Fruit fly (Drosophila melanogaster) whole organism, embryonic: ENCODE data around the gene WDR79.

ENCODE experiments used
- Bdp1 ChIP-seq: fragments of 200-800 bp; sonication (Bioruptor generic); optimal IDR thresholded peaks from 3 replicates; lab custom pipeline; 2016; ENCODE audit warnings: missing biosample characterization, missing genetic modification characterization
- CG10147 ChIP-seq: fragments of 200-800 bp; sonication (Bioruptor generic); optimal IDR thresholded peaks from 2 replicates; lab custom pipeline; 2019; ENCODE audit warnings: missing biosample characterization, mild to moderate bottlenecking, missing genetic modification characterization, moderate library complexity
- CG10543 ChIP-seq: fragments of 200-800 bp; sonication (Bioruptor generic); optimal IDR thresholded peaks from 3 replicates; lab custom pipeline; 2017; ENCODE audit warnings: missing biosample characterization, mild to moderate bottlenecking, missing genetic modification characterization, moderate library complexity
- CG11247 ChIP-seq: fragments of 200-800 bp; sonication (Bioruptor generic); IDR thresholded peaks from 2 replicates; pipeline ENCODE4 v1.3.6; 2022; ENCODE audit warnings: missing biosample characterization, missing genetic modification characterization
- CG11456 ChIP-seq: fragments of 200-800 bp; sonication (Bioruptor generic); IDR thresholded peaks from 3 replicates; pipeline ENCODE4 v1.3.6; 2022; ENCODE audit warnings: missing biosample characterization, missing genetic modification characterization
- CG12071 ChIP-seq: fragments of 200-800 bp; sonication (Bioruptor generic); optimal IDR thresholded peaks from 3 replicates; lab custom pipeline; 2018; ENCODE audit warnings: missing biosample characterization, mild to moderate bottlenecking, missing genetic modification characterization
- CG13287 ChIP-seq: fragments of 200-800 bp; sonication (Bioruptor generic); IDR thresholded peaks from 2 replicates; pipeline ENCODE4 v1.3.6; 2022; ENCODE audit warnings: missing biosample characterization, missing genetic modification characterization; ENCODE audit not compliant: partially characterized antibody
- CG13624 ChIP-seq: fragments of 200-800 bp; sonication (Bioruptor generic); optimal IDR thresholded peaks from 2 replicates; lab custom pipeline; 2016; ENCODE audit warnings: missing biosample characterization, missing genetic modification characterization
- CG14860 ChIP-seq: fragments of 200-800 bp; sonication (Bioruptor generic); IDR thresholded peaks from 3 replicates; pipeline ENCODE4 v1.3.6; 2022; ENCODE audit warnings: missing biosample characterization, missing genetic modification characterization; ENCODE audit not compliant: partially characterized antibody
- CG17328 ChIP-seq: fragments of 200-800 bp; sonication (Bioruptor generic); IDR thresholded peaks from 2 replicates; pipeline ENCODE4 v1.3.6; 2022; ENCODE audit warnings: missing biosample characterization, missing genetic modification characterization
- CG18764 ChIP-seq: fragments of 200-800 bp; sonication (Bioruptor generic); optimal IDR thresholded peaks from 3 replicates; lab custom pipeline; 2016; ENCODE audit warnings: missing biosample characterization, missing genetic modification characterization
- CG3163 ChIP-seq: fragments of 200-800 bp; sonication (Bioruptor generic); optimal IDR thresholded peaks from 3 replicates; lab custom pipeline; 2016; ENCODE audit warnings: missing biosample characterization, missing genetic modification characterization
- CG4424 ChIP-seq: fragments of 200-800 bp; sonication (Bioruptor generic); optimal IDR thresholded peaks from 3 replicates; lab custom pipeline; 2016; ENCODE audit warnings: missing biosample characterization, missing genetic modification characterization
- CG4730 ChIP-seq: fragments of 200-800 bp; sonication (Bioruptor generic); IDR thresholded peaks from 2 replicates; pipeline ENCODE4 v1.3.6; 2022; ENCODE audit warnings: missing biosample characterization, missing genetic modification characterization
- CG6765 ChIP-seq: fragments of 200-800 bp; sonication (Bioruptor generic); optimal IDR thresholded peaks from 3 replicates; lab custom pipeline; 2017; ENCODE audit warnings: missing biosample characterization, mild to moderate bottlenecking, missing genetic modification characterization
- CG6813 ChIP-seq: fragments of 200-800 bp; sonication (Bioruptor generic); optimal IDR thresholded peaks from 2 replicates; lab custom pipeline; 2017; ENCODE audit warnings: missing biosample characterization, missing genetic modification characterization, mild to moderate bottlenecking, moderate library complexity, missing genetic modification reagents
- CG7372 ChIP-seq: fragments of 200-800 bp; sonication (Bioruptor generic); IDR thresholded peaks from 2 replicates; pipeline ENCODE4 v1.3.6; 2022; ENCODE audit warnings: missing biosample characterization, missing genetic modification characterization
- CG8290 ChIP-seq, 3 experiments: fragments of 200-800 bp; sonication (Bioruptor generic); optimal IDR thresholded peaks; 2 replicates each; lab custom pipeline; 2016 to 2019; ENCODE audit warnings: missing biosample characterization in 3 of 3, missing genetic modification characterization in 3 of 3, mild to moderate bottlenecking in 2 of 3, moderate library complexity in 1 of 3
- CG8388 ChIP-seq: fragments of 200-800 bp; sonication (Bioruptor generic); optimal IDR thresholded peaks from 2 replicates; lab custom pipeline; 2019; ENCODE audit warnings: missing biosample characterization, mild to moderate bottlenecking, missing genetic modification characterization, moderate library complexity
- CG8944 ChIP-seq: fragments of 200-800 bp; sonication (Bioruptor generic); optimal IDR thresholded peaks from 3 replicates; lab custom pipeline; 2016; ENCODE audit warnings: missing biosample characterization, missing genetic modification characterization
- CG9609 ChIP-seq: fragments of 200-800 bp; sonication (Bioruptor generic); optimal IDR thresholded peaks from 3 replicates; lab custom pipeline; 2016; ENCODE audit warnings: missing biosample characterization, missing genetic modification characterization
- Dad ChIP-seq: fragments of 200-800 bp; sonication (Bioruptor generic); optimal IDR thresholded peaks from 3 replicates; lab custom pipeline; 2016; ENCODE audit warnings: missing biosample characterization, missing genetic modification characterization
- Dip2 ChIP-seq: fragments of 200-800 bp; sonication (Bioruptor generic); IDR thresholded peaks from 2 replicates; pipeline ENCODE4 v1.3.6; 2022; ENCODE audit warnings: missing biosample characterization, missing genetic modification characterization
- Ets65A ChIP-seq: fragments of 200-800 bp; sonication (Bioruptor generic); peaks from one replicate; lab custom pipeline; 2016; ENCODE audit warnings: missing biosample characterization, missing genetic modification characterization
- Kr ChIP-seq: fragments of 200-800 bp; sonication (Bioruptor generic); optimal IDR thresholded peaks from 2 replicates; lab custom pipeline; 2017; ENCODE audit warnings: missing biosample characterization, mild to moderate bottlenecking, missing genetic modification characterization
- NfI ChIP-seq: fragments of 200-800 bp; sonication (Bioruptor generic); optimal IDR thresholded peaks from 3 replicates; lab custom pipeline; 2018; ENCODE audit warnings: missing biosample characterization, mild to moderate bottlenecking, missing genetic modification characterization, moderate library complexity
- cg ChIP-seq: fragments of 200-800 bp; sonication (Bioruptor generic); optimal IDR thresholded peaks from 3 replicates; lab custom pipeline; 2019; ENCODE audit warnings: missing biosample characterization, mild to moderate bottlenecking, missing genetic modification characterization, moderate library complexity
- chn ChIP-seq: fragments of 200-800 bp; sonication (Bioruptor generic); optimal IDR thresholded peaks from 2 replicates; lab custom pipeline; 2016; ENCODE audit warnings: missing biosample characterization, missing genetic modification characterization
- cwo ChIP-seq: fragments of 200-800 bp; sonication (Bioruptor generic); optimal IDR thresholded peaks from 3 replicates; lab custom pipeline; 2017; ENCODE audit warnings: missing biosample characterization, missing genetic modification characterization, mild to moderate bottlenecking, moderate library complexity, missing genetic modification reagents
- fd102C ChIP-seq: fragments of 200-800 bp; sonication (Bioruptor generic); optimal IDR thresholded peaks from 2 replicates; lab custom pipeline; 2018; ENCODE audit warnings: missing biosample characterization, mild to moderate bottlenecking, missing genetic modification characterization, moderate library complexity
- fru ChIP-seq: fragments of >200 bp; optimal IDR thresholded peaks from 2 replicates; lab custom pipeline; 2017
- ftz-f1 ChIP-seq: fragments of 200-800 bp; sonication (Bioruptor generic); optimal IDR thresholded peaks from 2 replicates; lab custom pipeline; 2016; ENCODE audit warnings: missing biosample characterization, missing genetic modification characterization
- gfzf ChIP-seq: fragments of 200-800 bp; sonication (Bioruptor generic); optimal IDR thresholded peaks from 2 replicates; lab custom pipeline; 2016; ENCODE audit warnings: missing biosample characterization, mild to moderate bottlenecking, missing genetic modification characterization, moderate library complexity
- gsb-n ChIP-seq: fragments of 200-800 bp; sonication (Bioruptor generic); optimal IDR thresholded peaks from 3 replicates; lab custom pipeline; 2018; ENCODE audit warnings: missing biosample characterization, mild to moderate bottlenecking, missing genetic modification characterization
- kni ChIP-seq: fragments of 200-800 bp; sonication (Bioruptor generic); optimal IDR thresholded peaks from 3 replicates; lab custom pipeline; 2017; ENCODE audit warnings: mild to moderate bottlenecking, missing biosample characterization, missing genetic modification reagents, missing genetic modification characterization
- nerfin-1 ChIP-seq: fragments of 200-800 bp; sonication (Bioruptor generic); optimal IDR thresholded peaks from 3 replicates; lab custom pipeline; 2019; ENCODE audit warnings: missing biosample characterization, mild to moderate bottlenecking, missing genetic modification characterization, moderate library complexity
- pros ChIP-seq: fragments of 200-800 bp; sonication (Bioruptor generic); optimal IDR thresholded peaks from 3 replicates; lab custom pipeline; 2019; ENCODE audit warnings: missing biosample characterization, mild to moderate bottlenecking, missing genetic modification characterization, moderate library complexity
- rib ChIP-seq: fragments of 200-800 bp; sonication (Bioruptor generic); IDR thresholded peaks from 2 replicates; pipeline ENCODE4 v1.3.6; 2022; ENCODE audit warnings: missing biosample characterization, missing genetic modification characterization
- row ChIP-seq: fragments of 200-800 bp; sonication (Bioruptor generic); IDR thresholded peaks from 3 replicates; pipeline ENCODE4 v1.3.6; 2022; ENCODE audit warnings: missing biosample characterization, missing genetic modification characterization
- sc ChIP-seq, 3 experiments: fragments of >200 bp in 2 of 3; fragments of 200-800 bp in 1 of 3; sonication (Bioruptor generic) in 1 of 3; optimal IDR thresholded peaks; 2 replicates in 2 of 3; 3 replicates in 1 of 3; lab custom pipeline; 2017; ENCODE audit warnings: mild to moderate bottlenecking in 1 of 3, missing biosample characterization in 1 of 3, missing genetic modification characterization in 1 of 3, missing genetic modification reagents in 1 of 3
- sens ChIP-seq: fragments of 200-800 bp; sonication (Bioruptor generic); peaks from one replicate; lab custom pipeline; 2016; ENCODE audit warnings: missing biosample characterization, missing genetic modification characterization
- shn ChIP-seq: fragments of 200-800 bp; sonication (Bioruptor generic); optimal IDR thresholded peaks from 3 replicates; lab custom pipeline; 2016; ENCODE audit warnings: missing biosample characterization, missing genetic modification characterization
- sug ChIP-seq: fragments of 200-800 bp; optimal IDR thresholded peaks from 2 replicates; lab custom pipeline; 2019; ENCODE audit warnings: missing biosample characterization, mild to moderate bottlenecking, missing genetic modification characterization, moderate library complexity
- tna ChIP-seq: fragments of 200-800 bp; sonication (Bioruptor generic); IDR thresholded peaks from 2 replicates; pipeline ENCODE4 v1.3.6; 2022; ENCODE audit warnings: missing biosample characterization, missing genetic modification characterization; ENCODE audit not compliant: partially characterized antibody
- vvl ChIP-seq: fragments of 200-800 bp; sonication (Bioruptor generic); IDR thresholded peaks from 2 replicates; pipeline ENCODE4 v1.3.6; 2022; ENCODE audit warnings: missing biosample characterization, missing genetic modification characterization

The WDR79 gene

DNA sequence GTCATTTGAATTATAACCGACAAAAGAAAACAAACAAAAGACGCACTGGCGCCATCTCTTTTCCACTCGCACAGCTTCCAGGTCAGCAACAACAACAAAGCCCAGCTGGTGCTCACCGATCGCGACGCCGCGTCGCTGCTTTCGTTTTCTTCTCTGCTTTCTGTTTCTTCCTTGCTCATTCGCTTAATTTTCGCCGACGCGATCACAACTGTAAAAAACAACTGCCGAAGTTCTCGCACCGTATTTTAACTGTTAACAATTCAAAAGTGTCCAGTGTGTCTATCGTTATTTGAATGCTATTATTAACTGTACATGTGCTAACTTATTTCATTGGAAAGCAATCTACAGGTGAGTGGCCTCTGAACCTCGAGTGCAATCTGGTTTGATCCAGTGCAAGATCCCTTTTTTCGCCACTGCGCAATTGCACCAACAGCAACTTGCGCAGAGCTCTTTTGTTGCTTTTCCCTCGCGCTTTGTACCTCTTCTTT is 27.3 kb downstream of the WDR79 start, which contains the start of gene stai (continued):
- TF ChIP-seq tna (GFP tag; lab: Robert Waterston, UW) = no peak
- no peak for TF ChIP-seq CG11247 (GFP tag; lab: Robert Waterston, UW)
- no peak for TF ChIP-seq CG6765
- TF ChIP-seq fru = no peak

DNA sequence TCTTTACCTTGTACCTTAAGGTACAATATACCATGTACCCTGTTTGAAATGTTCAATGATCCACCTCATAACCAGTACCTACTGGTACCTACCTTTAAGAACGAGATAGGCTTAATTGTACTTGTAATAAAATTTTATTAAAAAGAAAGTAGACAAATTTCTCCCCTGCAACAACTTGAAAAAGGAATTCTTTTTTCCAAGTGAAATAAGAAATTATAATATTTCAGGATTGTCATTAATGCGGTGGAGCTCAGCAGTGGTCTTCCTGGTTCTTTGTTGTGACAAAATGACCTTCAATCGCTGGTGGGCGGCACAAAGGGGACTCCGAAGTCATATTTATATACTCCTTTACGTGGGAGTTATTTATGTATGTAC is 28.3 kb downstream of the WDR79 start:
- TF ChIP-seq Dad (GFP tag; lab: Kevin White, UChicago) = no peak
- TF ChIP-seq ftz-f1 (GFP tag; lab: Kevin White, UChicago) = no peak
- TF ChIP-seq nerfin-1 (tag; lab: Kevin White, UChicago) = no peak
- TF ChIP-seq sug (tag; lab: Kevin White, UChicago) = no peak
- TF ChIP-seq CG14860 (GFP tag; lab: Robert Waterston, UW) = no peak
- TF ChIP-seq Ets65A = peak; percentile 10
- peak; percentile 49 for TF ChIP-seq sens (GFP tag; lab: Kevin White, UChicago)
- no peak for TF ChIP-seq rib
- TF ChIP-seq vvl (GFP tag; lab: Robert Waterston, UW) = no peak
- TF ChIP-seq row (GFP tag; lab: Robert Waterston, UW) = peak; percentile 4; the same call in 1 of the 3 replicates
- TF ChIP-seq, all 482 proteins: peak for 3

DNA sequence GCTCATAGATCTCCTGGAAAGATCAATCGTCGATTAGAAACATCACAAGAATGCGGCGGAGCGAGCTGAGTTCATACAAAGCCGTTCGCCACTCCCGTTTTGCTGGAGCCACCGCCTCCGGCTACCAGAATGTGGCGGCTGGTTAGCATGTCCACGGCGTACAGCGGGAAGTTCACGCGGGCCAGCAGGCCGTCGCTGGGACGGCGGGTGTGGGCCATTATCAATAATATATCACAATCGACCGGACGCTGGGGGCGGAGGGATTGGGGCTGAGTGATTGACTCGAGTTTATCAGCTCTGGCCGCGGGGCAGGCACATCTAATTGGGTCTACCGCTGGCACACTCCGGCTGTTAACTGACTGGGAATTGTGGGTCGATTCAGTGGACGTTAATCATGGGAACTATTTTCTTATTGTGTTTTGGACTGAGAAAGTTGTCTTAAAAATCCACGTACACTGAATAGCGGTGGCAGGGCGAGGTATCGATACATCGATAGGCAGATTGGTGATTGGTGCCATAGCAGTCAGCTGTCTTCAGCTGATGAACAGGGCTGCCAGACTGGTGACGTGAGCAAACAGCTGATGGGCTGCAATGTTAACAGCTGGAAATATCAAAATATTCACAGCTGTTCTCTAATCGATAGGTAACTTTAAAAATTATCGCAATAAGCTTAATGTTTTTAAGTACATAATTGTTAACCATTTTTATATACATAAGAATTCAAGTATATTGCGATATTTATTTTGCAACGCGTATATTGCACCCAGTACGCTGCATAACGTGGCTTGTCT is 28.9 kb downstream of the WDR79 start, which contains the start of gene CG9175:
Gene CG9175, minus strand, starts transcription at position 488 of the 791 bp plus-strand sequence.
- TF ChIP-seq CG9609 (GFP tag; lab: Kevin White, UChicago) (no peak), CG10543 (GFP tag; lab: Kevin White, UChicago) (peak; percentile 67), CG10147 (GFP tag; lab: Kevin White, UChicago) (no peak), NfI (GFP tag; lab: Kevin White, UChicago) (peak; percentile 56), Kr (GFP tag; lab: Kevin White, UChicago) (no peak), CG3163 (GFP tag; lab: Kevin White, UChicago) (peak; percentile 23), CG11456 (0 out of 3 replicates have a peak, but pooled peaks have one; percentile 58), fd102C (GFP tag; lab: Kevin White, UChicago) (no peak), CG6813 (no peak), vvl (GFP tag; lab: Robert Waterston, UW) (peak; percentile 55; the same call in 1 of the 2 replicates), CG13287 (GFP tag; lab: Robert Waterston, UW) (peak; percentile 99), Dip2 (no peak), CG7372 (GFP tag; lab: Robert Waterston, UW) (no peak; the same call in 1 of the 2 replicates), CG13624 (peak; percentile 68), CG8944 (GFP tag; lab: Kevin White, UChicago) (no peak), CG4424 (GFP tag; lab: Kevin White, UChicago) (peak; percentile 42), CG12071 (peak; percentile 18), Bdp1 (GFP tag; lab: Kevin White, UChicago) (peak; percentile 16), CG8290 (GFP tag; optimal IDR thresholded peaks at IDR 0.05; lab: Kevin White, UChicago) (peak; percentile 83), CG8290 (tag; optimal IDR thresholded peaks at IDR 0.05; lab: Kevin White, UChicago) (peak; percentile 53 to 95), sc (optimal IDR thresholded peaks at IDR 0.05; lab: Kevin White, UChicago) (no peak), sc (GFP tag; optimal IDR thresholded peaks at IDR 0.05; lab: Kevin White, UChicago) (no peak), chn (peak; percentile 30), pros (GFP tag; lab: Kevin White, UChicago) (peak; percentile 17), gsb-n (tag; lab: Kevin White, UChicago) (peak; percentile 6), CG4730 (GFP tag; lab: Robert Waterston, UW) (no peak), shn (GFP tag; lab: Kevin White, UChicago) (no peak), CG18764 (GFP tag; lab: Kevin White, UChicago) (no peak), cwo (GFP tag; lab: Kevin White, UChicago) (no peak), CG8388 (GFP tag; lab: Kevin White, UChicago) (peak; percentile 40), kni (GFP tag; lab: Kevin White, UChicago) (no peak), gfzf (GFP tag; lab: Kevin White, UChicago) (peak; percentile 41), CG14860 (GFP tag; lab: Robert Waterston, UW) (peak; percentile 87), CG17328 (no peak), cg (GFP tag; lab: Kevin White, UChicago) (no peak)
